4 fruit fly cellular contexts compared by ENCODE assay signal in the genomic region with DNA sequence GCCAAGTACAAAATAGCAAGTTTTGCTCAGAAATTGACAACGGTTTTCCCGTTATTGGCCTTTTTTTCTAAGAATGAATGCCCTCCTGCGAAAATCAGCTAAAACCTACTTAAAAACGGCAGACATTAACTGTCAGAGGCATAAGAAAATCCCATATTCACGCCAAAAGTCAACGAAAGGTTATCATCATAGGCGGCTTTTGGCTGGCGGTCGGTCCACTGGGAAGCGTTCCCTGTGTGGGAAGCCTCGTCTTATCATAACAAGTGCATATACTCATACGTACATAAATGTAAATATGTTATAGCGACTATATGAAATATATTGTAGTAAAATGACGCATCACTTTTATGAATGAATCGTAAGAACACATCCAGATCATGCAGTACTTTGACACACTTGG.
TF ChIP-seq lines count a peak whose summit lies in the region.

No protein-coding gene starts in this region.

- no peak for TF ChIP-seq CTCF in whole organism, embryonic (GFP tag; optimal IDR thresholded peaks at IDR 0.05; lab: Kevin White, UChicago)

TF ChIP-seq in whole organism, adult, 20 proteins besides CTCF, POLR2A, EP300 and RAD21:
- no peak for TF ChIP-seq Clk (GFP tag; optimal IDR thresholded peaks at IDR 0.05; lab: Kevin White, UChicago)
- TF ChIP-seq cic (GFP tag; optimal IDR thresholded peaks at IDR 0.05; lab: Kevin White, UChicago): peak; percentile 84

TF ChIP-seq in whole organism, embryonic, 481 proteins besides CTCF, POLR2A, EP300 and RAD21:
- TF ChIP-seq CG34376 (GFP tag; optimal IDR thresholded peaks at IDR 0.05; lab: Kevin White, UChicago) (peak; percentile 6), chinmo (GFP tag; IDR thresholded peaks at IDR 0.05; lab: Robert Waterston, UW; ENCODE audit: partially characterized antibody) (0 out of 4 replicates have a peak, but pooled peaks have one; percentile 10), CG7987 (GFP tag; optimal IDR thresholded peaks at IDR 0.05; lab: Kevin White, UChicago) (no peak), sug (tag; optimal IDR thresholded peaks at IDR 0.05; lab: Kevin White, UChicago) (peak; percentile 76), croc (GFP tag; conservative IDR thresholded peaks at IDR 0.05; lab: Robert Waterston, UW) (no peak)
TF ChIP-seq in whole organism, embryonic: peak in this region for 3.

TF ChIP-seq in whole organism, prepupa, 60 proteins besides CTCF, POLR2A, EP300 and RAD21:
- TF ChIP-seq Eip78C (GFP tag; lab: Kevin White, UChicago) (peak; percentile 20), svp (GFP tag; lab: Kevin White, UChicago) (peak; percentile 98), Hr38 (GFP tag; optimal IDR thresholded peaks at IDR 0.05; lab: Kevin White, UChicago) (no peak), CG6808 (GFP tag; optimal IDR thresholded peaks at IDR 0.05; lab: Kevin White, UChicago) (no peak)
TF ChIP-seq in whole organism, prepupa: peak in this region for 2.

TF ChIP-seq in whole organism, wandering third instar larva, 38 proteins besides CTCF, POLR2A, EP300 and RAD21:
- TF ChIP-seq Rel (GFP tag; optimal IDR thresholded peaks at IDR 0.05; lab: Kevin White, UChicago): no peak
- peak; percentile 88 for TF ChIP-seq Rel (tag; optimal IDR thresholded peaks at IDR 0.05; lab: Kevin White, UChicago)
- TF ChIP-seq OdsH (GFP tag; optimal IDR thresholded peaks at IDR 0.05; lab: Kevin White, UChicago): no peak
